Worm (Caenorhabditis elegans) whole organism, L4 larva: ENCODE data around the gene ced-7.

Experiments used
- ZK546.5 ChIP-seq, 2 experiments: sonication (generic microtip); optimal IDR thresholded peaks; 2 replicates each; lab custom pipeline; 2017; ENCODE audit warnings: missing biosample characterization in 2 of 2, missing genetic modification characterization in 2 of 2
- ctbp-1 ChIP-seq: fragments of 200-800 bp; sonication (Bioruptor generic); IDR thresholded peaks from 2 replicates; pipeline ENCODE4 v1.3.6; 2022; ENCODE audit warnings: missing genetic modification reagents, missing genetic modification characterization, missing compliant biosample characterization
- spr-1 ChIP-seq: sonication (generic microtip); optimal IDR thresholded peaks from 2 replicates; lab custom pipeline; 2016; ENCODE audit warnings: mild to moderate bottlenecking, missing genetic modification characterization, missing compliant biosample characterization

DNA sequence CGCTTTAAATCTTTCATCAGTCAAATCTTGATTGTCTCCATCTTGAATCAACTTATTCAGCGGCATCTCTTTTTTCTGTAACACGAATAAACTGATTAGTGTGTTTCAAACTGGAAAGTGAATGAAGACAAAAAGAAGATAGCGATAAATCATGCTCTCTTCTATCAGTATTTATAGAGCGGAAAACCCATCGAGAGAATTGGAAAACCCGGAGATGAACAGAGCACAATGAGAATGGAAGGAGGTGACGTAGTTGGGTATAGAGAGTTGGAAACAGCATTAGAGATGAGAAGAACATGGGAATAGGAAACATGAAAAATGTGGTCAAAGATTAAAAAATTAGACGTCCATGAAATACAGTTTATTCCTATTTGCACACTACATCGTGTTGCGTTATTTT is 12.2 kb upstream of the ced-7 start, which contains the start of gene acox-1.5:
- TF ChIP-seq spr-1 (no peak), ctbp-1 (GFP tag; lab: Robert Waterston, UW) (no peak), ZK546.5 (tag; optimal IDR thresholded peaks at IDR 0.05; lab: Kevin White, UChicago) (no peak)
